6 worm cellular contexts compared by ENCODE assay signal in the genomic region with DNA sequence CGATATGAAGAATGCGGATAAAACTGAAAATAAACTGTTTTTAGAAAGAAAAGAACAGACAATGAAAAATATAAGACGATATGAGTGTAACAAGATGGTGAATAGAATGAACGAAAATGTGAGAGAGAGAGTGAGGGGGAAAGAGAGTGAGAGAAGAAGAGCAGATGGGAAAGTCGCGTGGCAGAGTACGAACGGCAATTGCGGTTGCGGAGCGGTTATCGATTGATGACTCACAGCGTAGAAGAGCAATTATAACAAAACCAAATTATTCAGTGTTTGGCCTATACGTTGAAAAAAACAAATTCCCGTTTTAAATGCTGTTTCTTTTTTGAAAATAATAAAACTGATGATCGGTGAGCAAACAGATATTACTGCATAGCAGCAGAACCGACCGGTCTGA.
TF ChIP-seq lines count a peak whose summit lies in the region.

A gene (minus strand): TSS at position 23 of the 400 bp plus-strand sequence.

TF ChIP-seq in whole organism, L1 larva, 84 proteins besides CTCF, POLR2A, EP300 and RAD21 (continued from another document):
- TF ChIP-seq lsy-2 (tag; optimal IDR thresholded peaks at IDR 0.05; lab: Kevin White, UChicago) = peak in 1 of 2 experiments; percentile 21

TF ChIP-seq in whole organism, L2 larva, 48 proteins besides CTCF, POLR2A, EP300 and RAD21 (continued from another document):
- no peak for TF ChIP-seq lin-39 (tag; optimal IDR thresholded peaks at IDR 0.05; lab: Kevin White, UChicago)
- TF ChIP-seq crh-2 (tag; optimal IDR thresholded peaks at IDR 0.05; lab: Kevin White, UChicago) = peak; percentile 57
- TF ChIP-seq C34F6.9 (tag; optimal IDR thresholded peaks at IDR 0.05; lab: Kevin White, UChicago) = peak; percentile 64
- peak; percentile 16 for TF ChIP-seq unc-55 (GFP tag; optimal IDR thresholded peaks at IDR 0.05; lab: Kevin White, UChicago)

TF ChIP-seq in whole organism, L3 larva, 47 proteins besides CTCF, POLR2A, EP300 and RAD21 (continued from another document):
- no peak for TF ChIP-seq ceh-82 (tag; optimal IDR thresholded peaks at IDR 0.05; lab: Kevin White, UChicago)
- no peak for TF ChIP-seq elt-1 (tag; optimal IDR thresholded peaks at IDR 0.05; lab: Kevin White, UChicago)
- TF ChIP-seq egl-27 (tag; optimal IDR thresholded peaks at IDR 0.05; lab: Kevin White, UChicago) = no peak
- TF ChIP-seq ceh-16 (tag; optimal IDR thresholded peaks at IDR 0.05; lab: Kevin White, UChicago) = no peak
- no peak for TF ChIP-seq lin-15B (tag; optimal IDR thresholded peaks at IDR 0.05; lab: Kevin White, UChicago)
- peak; percentile 37 for TF ChIP-seq snpc-4 (tag; optimal IDR thresholded peaks at IDR 0.05; lab: Kevin White, UChicago)
- no peak for TF ChIP-seq nhr-23 (tag; optimal IDR thresholded peaks at IDR 0.05; lab: Kevin White, UChicago)
- TF ChIP-seq tbx-2 (tag; optimal IDR thresholded peaks at IDR 0.05; lab: Kevin White, UChicago) = no peak
- TF ChIP-seq mml-1 (tag; optimal IDR thresholded peaks at IDR 0.05; lab: Kevin White, UChicago) = no peak
- TF ChIP-seq fkh-10 (GFP tag; optimal IDR thresholded peaks at IDR 0.05; lab: Kevin White, UChicago) = no peak
- no peak for TF ChIP-seq eor-1 (tag; optimal IDR thresholded peaks at IDR 0.05; lab: Kevin White, UChicago)
- TF ChIP-seq fkh-2 (tag; optimal IDR thresholded peaks at IDR 0.05; lab: Kevin White, UChicago) = no peak
- no peak for TF ChIP-seq sea-2 (GFP tag; optimal IDR thresholded peaks at IDR 0.05; lab: Kevin White, UChicago)
- peak; percentile 31 for TF ChIP-seq lin-39 (tag; optimal IDR thresholded peaks at IDR 0.05; lab: Kevin White, UChicago)
- peak; percentile 46 for TF ChIP-seq nfya-1 (tag; optimal IDR thresholded peaks at IDR 0.05; lab: Kevin White, UChicago; ENCODE audit: insufficient read depth)
- TF ChIP-seq pqm-1 (tag; optimal IDR thresholded peaks at IDR 0.05; lab: Kevin White, UChicago) = no peak
- no peak for TF ChIP-seq lsy-12 (tag; optimal IDR thresholded peaks at IDR 0.05; lab: Kevin White, UChicago)
- no peak for TF ChIP-seq mdl-1 (tag; optimal IDR thresholded peaks at IDR 0.05; lab: Kevin White, UChicago)
- TF ChIP-seq ceh-9 (tag; optimal IDR thresholded peaks at IDR 0.05; lab: Kevin White, UChicago) = no peak
- TF ChIP-seq elt-2 (tag; optimal IDR thresholded peaks at IDR 0.05; lab: Kevin White, UChicago) = peak; percentile 7

TF ChIP-seq in whole organism, L4 larva, 104 proteins besides CTCF, POLR2A, EP300 and RAD21 (continued from another document):
- TF ChIP-seq lsy-2 (tag; optimal IDR thresholded peaks at IDR 0.05; lab: Kevin White, UChicago) = peak in 1 of 2 experiments; percentile 13
- no peak for TF ChIP-seq unc-62 (GFP tag; optimal IDR thresholded peaks at IDR 0.05 in 1 of 2; lab: Kevin White, UChicago)
- TF ChIP-seq unc-62 (tag; optimal IDR thresholded peaks at IDR 0.05; lab: Kevin White, UChicago) = no peak
- TF ChIP-seq mdl-1 (tag; optimal IDR thresholded peaks at IDR 0.05; lab: Kevin White, UChicago) = peak in 1 of 2 experiments; percentile 59
- TF ChIP-seq vab-7 (GFP tag; IDR thresholded peaks at IDR 0.05; lab: Robert Waterston, UW) = no peak
- TF ChIP-seq mxl-3 (GFP tag; optimal IDR thresholded peaks at IDR 0.05; lab: Kevin White, UChicago) = peak; percentile 26
- TF ChIP-seq dve-1 (tag; optimal IDR thresholded peaks at IDR 0.05; lab: Kevin White, UChicago; ENCODE audit: insufficient read depth) = peak; percentile 14
- TF ChIP-seq nhr-41 (GFP tag; IDR thresholded peaks at IDR 0.05; lab: Robert Waterston, UW) = no peak
- no peak for TF ChIP-seq mep-1 (tag; optimal IDR thresholded peaks at IDR 0.05; lab: Kevin White, UChicago)
- TF ChIP-seq lim-7 (GFP tag; IDR thresholded peaks at IDR 0.05; lab: Robert Waterston, UW) = no peak
- peak; percentile 93 for TF ChIP-seq aha-1 (tag; lab: Kevin White, UChicago)
- TF ChIP-seq ama-1 (optimal IDR thresholded peaks at IDR 0.05; lab: Kevin White, UChicago) = no peak
- peak; percentile 62 for TF ChIP-seq nhr-6 (tag; optimal IDR thresholded peaks at IDR 0.05; lab: Kevin White, UChicago)
- no peak for TF ChIP-seq ces-1 (GFP tag; optimal IDR thresholded peaks at IDR 0.05; lab: Kevin White, UChicago)
- no peak for TF ChIP-seq ceh-82 (tag; optimal IDR thresholded peaks at IDR 0.05; lab: Kevin White, UChicago)
- TF ChIP-seq Y48G9A.11 (GFP tag; IDR thresholded peaks at IDR 0.05; lab: Robert Waterston, UW) = no peak
- TF ChIP-seq duxl-1 (tag; optimal IDR thresholded peaks at IDR 0.05; lab: Kevin White, UChicago; ENCODE audit: poor library complexity) = no peak
- no peak for TF ChIP-seq F44E2.7 (GFP tag; IDR thresholded peaks at IDR 0.05; lab: Robert Waterston, UW)
- no peak for TF ChIP-seq ceh-44 (GFP tag; IDR thresholded peaks at IDR 0.05; lab: Robert Waterston, UW)
- TF ChIP-seq zip-11 (GFP tag; IDR thresholded peaks at IDR 0.05; lab: Robert Waterston, UW) = no peak
- TF ChIP-seq lin-29 (GFP tag; IDR thresholded peaks at IDR 0.05; lab: Robert Waterston, UW) = no peak
- no peak for TF ChIP-seq nhr-77 (tag; optimal IDR thresholded peaks at IDR 0.05; lab: Kevin White, UChicago)
- no peak for TF ChIP-seq T26A8.4 (GFP tag; IDR thresholded peaks at IDR 0.05; lab: Robert Waterston, UW)
- peak; percentile 41 for TF ChIP-seq hlh-30 (tag; optimal IDR thresholded peaks at IDR 0.05; lab: Kevin White, UChicago; ENCODE audit: insufficient read depth)
- TF ChIP-seq ZK337.2 (GFP tag; IDR thresholded peaks at IDR 0.05; lab: Robert Waterston, UW) = no peak
- no peak for TF ChIP-seq madf-5 (GFP tag; IDR thresholded peaks at IDR 0.05; lab: Robert Waterston, UW)
- TF ChIP-seq arid-1 (GFP tag; conservative IDR thresholded peaks at IDR 0.05; lab: Robert Waterston, UW) = 0 out of 2 replicates have a peak, but pooled peaks have one; percentile 11
- TF ChIP-seq ceh-28 (tag; optimal IDR thresholded peaks at IDR 0.05; lab: Kevin White, UChicago) = peak; percentile 27

TF ChIP-seq in whole organism, mixed stage, embryonic, 35 proteins besides CTCF, POLR2A, EP300 and RAD21 (continued from another document):
- no peak for TF ChIP-seq elt-1 (tag; optimal IDR thresholded peaks at IDR 0.05; lab: Kevin White, UChicago; ENCODE audit: borderline replicate concordance, insufficient read depth)
- no peak for TF ChIP-seq mep-1 (tag; optimal IDR thresholded peaks at IDR 0.05; lab: Kevin White, UChicago)
- no peak for TF ChIP-seq tbx-8 (GFP tag; optimal IDR thresholded peaks at IDR 0.05; lab: Kevin White, UChicago)
- TF ChIP-seq ham-2 (GFP tag; optimal IDR thresholded peaks at IDR 0.05; lab: Kevin White, UChicago) = no peak
- TF ChIP-seq lin-32 (GFP tag; optimal IDR thresholded peaks at IDR 0.05; lab: Kevin White, UChicago) = no peak
- TF ChIP-seq nhr-2 (tag; optimal IDR thresholded peaks at IDR 0.05; lab: Kevin White, UChicago) = no peak
- TF ChIP-seq nhr-237 (tag; optimal IDR thresholded peaks at IDR 0.05; lab: Kevin White, UChicago) = no peak
- no peak for TF ChIP-seq unc-120 (tag; optimal IDR thresholded peaks at IDR 0.05; lab: Kevin White, UChicago; ENCODE audit: poor library complexity, severe bottlenecking)
- no peak for TF ChIP-seq M03D4.4 (tag; optimal IDR thresholded peaks at IDR 0.05; lab: Kevin White, UChicago)
- no peak for TF ChIP-seq flh-1 (GFP tag; optimal IDR thresholded peaks at IDR 0.05; lab: Kevin White, UChicago)
- TF ChIP-seq hlh-1 (tag; optimal IDR thresholded peaks at IDR 0.05; lab: Kevin White, UChicago) = peak; percentile 43
- no peak for TF ChIP-seq zip-8 (tag; optimal IDR thresholded peaks at IDR 0.05; lab: Kevin White, UChicago)

TF ChIP-seq in whole organism, young adult, 124 proteins besides CTCF, POLR2A, EP300 and RAD21 (continued from another document):
- TF ChIP-seq lag-1 (GFP tag; IDR thresholded peaks at IDR 0.05; lab: Robert Waterston, UW) (no peak), lsy-27 (tag; optimal IDR thresholded peaks at IDR 0.05; lab: Kevin White, UChicago; ENCODE audit: borderline replicate concordance, insufficient read depth) (no peak), hmg-1.2 (GFP tag; IDR thresholded peaks at IDR 0.05; lab: Robert Waterston, UW) (peak; percentile 26; the same call in 1 of the 2 replicates), unc-62 (GFP tag; optimal IDR thresholded peaks at IDR 0.05; lab: Kevin White, UChicago) (no peak), chd-7 (tag; optimal IDR thresholded peaks at IDR 0.05; lab: Kevin White, UChicago) (no peak), akir-1 (GFP tag; optimal IDR thresholded peaks at IDR 0.05; lab: Kevin White, UChicago) (no peak), attf-6 (GFP tag; IDR thresholded peaks at IDR 0.05; lab: Robert Waterston, UW) (0 out of 2 replicates have a peak, but pooled peaks have one; percentile 31), somi-1 (GFP tag; optimal IDR thresholded peaks at IDR 0.05; lab: Kevin White, UChicago) (no peak), egrh-3 (GFP tag; IDR thresholded peaks at IDR 0.05; lab: Robert Waterston, UW) (no peak), D2030.7 (GFP tag; IDR thresholded peaks at IDR 0.05; lab: Robert Waterston, UW) (no peak), ama-1 (optimal IDR thresholded peaks at IDR 0.05; lab: Kevin White, UChicago) (no peak), ama-1 (GFP tag; optimal IDR thresholded peaks at IDR 0.05; lab: Kevin White, UChicago) (no peak), K12H6.12 (tag; optimal IDR thresholded peaks at IDR 0.05; lab: Kevin White, UChicago) (no peak), madf-8 (GFP tag; conservative IDR thresholded peaks at IDR 0.05; lab: Robert Waterston, UW) (no peak), madf-6 (GFP tag; IDR thresholded peaks at IDR 0.05; lab: Robert Waterston, UW) (0 out of 2 replicates have a peak, but pooled peaks have one; percentile 26), tbx-9 (tag; optimal IDR thresholded peaks at IDR 0.05; lab: Kevin White, UChicago; ENCODE audit: borderline replicate concordance) (no peak), B0336.3 (GFP tag; IDR thresholded peaks at IDR 0.05; lab: Robert Waterston, UW) (no peak), B0261.1 (tag; optimal IDR thresholded peaks at IDR 0.05; lab: Kevin White, UChicago) (no peak), Y95B8A.8 (GFP tag; IDR thresholded peaks at IDR 0.05; lab: Robert Waterston, UW) (no peak), nhr-179 (tag; optimal IDR thresholded peaks at IDR 0.05; lab: Kevin White, UChicago) (no peak), ztf-3 (GFP tag; optimal IDR thresholded peaks at IDR 0.05; lab: Kevin White, UChicago) (no peak), ztf-22 (GFP tag; optimal IDR thresholded peaks at IDR 0.05; lab: Kevin White, UChicago) (no peak), tbp1 (GFP tag; optimal IDR thresholded peaks at IDR 0.05; lab: Kevin White, UChicago) (no peak), ets-4 (GFP tag; optimal IDR thresholded peaks at IDR 0.05; lab: Kevin White, UChicago) (no peak), lin-54 (GFP tag; optimal IDR thresholded peaks at IDR 0.05; lab: Kevin White, UChicago) (peak; percentile 23), ceh-79 (tag; optimal IDR thresholded peaks at IDR 0.05; lab: Kevin White, UChicago) (no peak), F57A8.1 (GFP tag; optimal IDR thresholded peaks at IDR 0.05; lab: Kevin White, UChicago) (no peak), ceh-91 (GFP tag; IDR thresholded peaks at IDR 0.05; lab: Robert Waterston, UW) (no peak), C06A6.2 (GFP tag; conservative IDR thresholded peaks at IDR 0.05; lab: Robert Waterston, UW) (no peak), hlh-26 (GFP tag; conservative IDR thresholded peaks at IDR 0.05; lab: Robert Waterston, UW) (no peak), nhr-80 (tag; optimal IDR thresholded peaks at IDR 0.05; lab: Kevin White, UChicago) (peak; percentile 12), lin-26 (GFP tag; IDR thresholded peaks at IDR 0.05; lab: Robert Waterston, UW) (no peak)
